Fruit fly (Drosophila melanogaster) whole organism, embryonic: Measurements from ENCODE around the gene CG6254.

Experiments used
- Antp ChIP-seq: fragments of 200-800 bp; sonication (Bioruptor generic); optimal IDR thresholded peaks from 3 replicates; lab custom pipeline; 2016; ENCODE audit warnings: missing biosample characterization, missing genetic modification characterization
- Atf3 ChIP-seq: fragments of 200-800 bp; sonication (Bioruptor generic); optimal IDR thresholded peaks from 3 replicates; lab custom pipeline; 2016; ENCODE audit warnings: missing biosample characterization, missing genetic modification characterization
- CG10431 ChIP-seq: fragments of 200-800 bp; sonication (Bioruptor generic); optimal IDR thresholded peaks from 3 replicates; lab custom pipeline; 2018; ENCODE audit warnings: missing biosample characterization, mild to moderate bottlenecking, missing genetic modification characterization
- CG10654 ChIP-seq: fragments of 200-800 bp; sonication (Bioruptor generic); optimal IDR thresholded peaks from 2 replicates; lab custom pipeline; 2016; ENCODE audit warnings: missing biosample characterization, missing genetic modification characterization
- CG11085 ChIP-seq: fragments of 200-800 bp; sonication (Bioruptor generic); IDR thresholded peaks from 2 replicates; pipeline ENCODE4 v1.3.6; 2022; ENCODE audit warnings: missing biosample characterization, missing genetic modification characterization
- CG11695 ChIP-seq: fragments of 200-800 bp; sonication (Bioruptor generic); IDR thresholded peaks from 3 replicates; pipeline ENCODE4 v1.3.6; 2022; ENCODE audit warnings: missing biosample characterization, missing genetic modification characterization
- CG12155 ChIP-seq: fragments of 200-800 bp; sonication (Bioruptor generic); optimal IDR thresholded peaks from 3 replicates; lab custom pipeline; 2016; ENCODE audit warnings: missing biosample characterization, missing genetic modification characterization
- CG16815 ChIP-seq: fragments of 200-800 bp; sonication (Bioruptor generic); optimal IDR thresholded peaks from 3 replicates; lab custom pipeline; 2017; ENCODE audit warnings: missing biosample characterization, mild to moderate bottlenecking, missing genetic modification characterization
- CG18599 ChIP-seq: fragments of 200-800 bp; sonication (Bioruptor generic); optimal IDR thresholded peaks from 3 replicates; lab custom pipeline; 2017; ENCODE audit warnings: missing biosample characterization, missing genetic modification characterization, mild to moderate bottlenecking, moderate library complexity, missing genetic modification reagents
- CG2116 ChIP-seq: fragments of 200-800 bp; sonication (Bioruptor generic); optimal IDR thresholded peaks from 3 replicates; lab custom pipeline; 2018; ENCODE audit warnings: missing biosample characterization, mild to moderate bottlenecking, missing genetic modification characterization
- CG2199 ChIP-seq: fragments of 200-800 bp; sonication (Bioruptor generic); IDR thresholded peaks from 3 replicates; pipeline ENCODE4 v1.3.6; 2022; ENCODE audit warnings: missing biosample characterization, missing genetic modification characterization
- CG31224 ChIP-seq: fragments of 200-800 bp; sonication (Bioruptor generic); IDR thresholded peaks from 2 replicates; pipeline ENCODE4 v1.3.6; 2022; ENCODE audit warnings: missing biosample characterization, missing genetic modification characterization
- CG3163 ChIP-seq: fragments of 200-800 bp; sonication (Bioruptor generic); optimal IDR thresholded peaks from 3 replicates; lab custom pipeline; 2016; ENCODE audit warnings: missing biosample characterization, missing genetic modification characterization
- CG32532 ChIP-seq: fragments of 200-800 bp; sonication (Bioruptor generic); IDR thresholded peaks from 2 replicates; pipeline ENCODE4 v1.3.6; 2022; ENCODE audit warnings: missing biosample characterization, missing genetic modification characterization
- CG3281 ChIP-seq: fragments of 200-800 bp; sonication (Bioruptor generic); optimal IDR thresholded peaks from 3 replicates; lab custom pipeline; 2017; ENCODE audit warnings: missing biosample characterization, mild to moderate bottlenecking, missing genetic modification characterization
- CG43689 ChIP-seq: fragments of 200-800 bp; sonication (Bioruptor generic); IDR thresholded peaks from 2 replicates; pipeline ENCODE4 v1.3.6; 2022; ENCODE audit warnings: missing biosample characterization, missing genetic modification characterization
- CG7271 ChIP-seq: fragments of 200-800 bp; sonication (Bioruptor generic); optimal IDR thresholded peaks from 2 replicates; lab custom pipeline; 2018; ENCODE audit warnings: missing biosample characterization, mild to moderate bottlenecking, missing genetic modification characterization, moderate library complexity
- CG9609 ChIP-seq: fragments of 200-800 bp; sonication (Bioruptor generic); optimal IDR thresholded peaks from 3 replicates; lab custom pipeline; 2016; ENCODE audit warnings: missing biosample characterization, missing genetic modification characterization
- CTCF ChIP-seq: fragments of 200-800 bp; sonication (Bioruptor generic); optimal IDR thresholded peaks from 2 replicates; lab custom pipeline; 2017; ENCODE audit warnings: missing biosample characterization, mild to moderate bottlenecking, missing genetic modification characterization, moderate library complexity
- Elba2 ChIP-seq: fragments of 200-800 bp; sonication (Bioruptor generic); optimal IDR thresholded peaks from 3 replicates; lab custom pipeline; 2016; ENCODE audit warnings: missing biosample characterization, missing genetic modification characterization
- Jarid2 ChIP-seq: fragments of 200-800 bp; sonication (Bioruptor generic); optimal IDR thresholded peaks from 3 replicates; lab custom pipeline; 2017; ENCODE audit warnings: mild to moderate bottlenecking, missing biosample characterization, missing genetic modification reagents, missing genetic modification characterization
- Max ChIP-seq: fragments of 200-800 bp; sonication (Bioruptor generic); optimal IDR thresholded peaks from 2 replicates; lab custom pipeline; 2016; ENCODE audit warnings: missing biosample characterization, mild to moderate bottlenecking, missing genetic modification characterization
- Med ChIP-seq: fragments of 200-800 bp; sonication (Bioruptor generic); peaks from one replicate; lab custom pipeline; 2016; ENCODE audit warnings: missing biosample characterization, missing genetic modification characterization, mild to moderate bottlenecking, inconsistent platforms, moderate library complexity
- Myb ChIP-seq: fragments of 200-800 bp; sonication (Bioruptor generic); optimal IDR thresholded peaks from 2 replicates; lab custom pipeline; 2016; ENCODE audit warnings: missing biosample characterization, missing genetic modification characterization
- Opbp ChIP-seq: fragments of 200-800 bp; sonication (Bioruptor generic); IDR thresholded peaks from 3 replicates; pipeline ENCODE4 v1.3.6; 2022; ENCODE audit warnings: missing biosample characterization, missing genetic modification characterization; ENCODE audit not compliant: partially characterized antibody
- Rx ChIP-seq: fragments of 200-800 bp; sonication (Bioruptor generic); IDR thresholded peaks from 2 replicates; pipeline ENCODE4 v1.3.6; 2022; ENCODE audit warnings: missing biosample characterization, missing genetic modification characterization
- Xbp1 ChIP-seq: fragments of 200-800 bp; sonication (Bioruptor generic); optimal IDR thresholded peaks from 3 replicates; lab custom pipeline; 2016; ENCODE audit warnings: missing biosample characterization, mild to moderate bottlenecking, missing genetic modification characterization
- ac ChIP-seq: fragments of 200-800 bp; sonication (Bioruptor generic); optimal IDR thresholded peaks from 3 replicates; lab custom pipeline; 2017; ENCODE audit warnings: missing biosample characterization, mild to moderate bottlenecking, missing genetic modification characterization
- bowl ChIP-seq: fragments of 200-800 bp; sonication (Bioruptor generic); IDR thresholded peaks from 2 replicates; pipeline ENCODE4 v1.3.6; 2022; ENCODE audit warnings: missing biosample characterization, missing genetic modification characterization
- cad ChIP-seq: fragments of >200 bp; optimal IDR thresholded peaks from 2 replicates; lab custom pipeline; 2017; ENCODE audit warnings: missing biosample characterization, missing genetic modification characterization
- danr ChIP-seq: fragments of 200-800 bp; sonication (Bioruptor generic); IDR thresholded peaks from 2 replicates; pipeline ENCODE4 v1.3.6; 2022; ENCODE audit warnings: missing biosample characterization, missing genetic modification characterization
- eyg ChIP-seq: fragments of 200-800 bp; sonication (Bioruptor generic); optimal IDR thresholded peaks from 3 replicates; lab custom pipeline; 2016; ENCODE audit warnings: missing biosample characterization, missing genetic modification characterization
- gcm ChIP-seq: fragments of 200-800 bp; sonication (Bioruptor generic); optimal IDR thresholded peaks from 2 replicates; lab custom pipeline; 2019; ENCODE audit warnings: missing biosample characterization, mild to moderate bottlenecking, missing genetic modification characterization, moderate library complexity
- grn ChIP-seq: fragments of 200-800 bp; sonication (Bioruptor generic); optimal IDR thresholded peaks from 3 replicates; lab custom pipeline; 2017; ENCODE audit warnings: missing biosample characterization, missing genetic modification characterization
- inv ChIP-seq: fragments of 200-800 bp; sonication (Bioruptor generic); IDR thresholded peaks from 2 replicates; pipeline ENCODE4 v1.3.6; 2022; ENCODE audit warnings: missing biosample characterization, missing genetic modification characterization; ENCODE audit not compliant: partially characterized antibody
- jing ChIP-seq: fragments of 200-800 bp; sonication (Bioruptor generic); optimal IDR thresholded peaks from 2 replicates; lab custom pipeline; 2018; ENCODE audit warnings: missing biosample characterization, mild to moderate bottlenecking, missing genetic modification characterization
- lbe ChIP-seq: fragments of 200-800 bp; sonication (Bioruptor generic); optimal IDR thresholded peaks from 2 replicates; lab custom pipeline; 2016; ENCODE audit warnings: missing biosample characterization, mild to moderate bottlenecking, missing genetic modification characterization
- nau ChIP-seq: fragments of 200-800 bp; sonication (Bioruptor generic); optimal IDR thresholded peaks from 3 replicates; lab custom pipeline; 2017; ENCODE audit warnings: missing biosample characterization, mild to moderate bottlenecking, missing genetic modification characterization, missing genetic modification reagents
- pho ChIP-seq: fragments of 200-800 bp; sonication (Bioruptor generic); optimal IDR thresholded peaks from 2 replicates; lab custom pipeline; 2016; ENCODE audit warnings: missing biosample characterization, missing genetic modification characterization
- pros ChIP-seq: fragments of 200-800 bp; sonication (Bioruptor generic); optimal IDR thresholded peaks from 3 replicates; lab custom pipeline; 2019; ENCODE audit warnings: missing biosample characterization, mild to moderate bottlenecking, missing genetic modification characterization, moderate library complexity
- pzg ChIP-seq: fragments of 200-800 bp; sonication (Bioruptor generic); optimal IDR thresholded peaks from 3 replicates; lab custom pipeline; 2018; ENCODE audit warnings: missing biosample characterization, mild to moderate bottlenecking, missing genetic modification characterization, moderate library complexity
- ro ChIP-seq: fragments of 200-800 bp; sonication (Bioruptor generic); IDR thresholded peaks from 2 replicates; pipeline ENCODE4 v1.3.6; 2022; ENCODE audit warnings: missing biosample characterization, missing genetic modification characterization
- row ChIP-seq: fragments of 200-800 bp; sonication (Bioruptor generic); IDR thresholded peaks from 3 replicates; pipeline ENCODE4 v1.3.6; 2022; ENCODE audit warnings: missing biosample characterization, missing genetic modification characterization
- sd ChIP-seq: fragments of 200-800 bp; sonication (Bioruptor generic); optimal IDR thresholded peaks from 3 replicates; lab custom pipeline; 2018; ENCODE audit warnings: missing biosample characterization, mild to moderate bottlenecking, missing genetic modification characterization, moderate library complexity
- sens ChIP-seq: fragments of 200-800 bp; sonication (Bioruptor generic); peaks from one replicate; lab custom pipeline; 2016; ENCODE audit warnings: missing biosample characterization, missing genetic modification characterization
- shn ChIP-seq: fragments of 200-800 bp; sonication (Bioruptor generic); optimal IDR thresholded peaks from 3 replicates; lab custom pipeline; 2016; ENCODE audit warnings: missing biosample characterization, missing genetic modification characterization
- slou ChIP-seq: fragments of 200-800 bp; sonication (Bioruptor generic); optimal IDR thresholded peaks from 3 replicates; lab custom pipeline; 2016; ENCODE audit warnings: missing biosample characterization, missing genetic modification characterization
- sob ChIP-seq: fragments of 200-800 bp; sonication (Bioruptor generic); IDR thresholded peaks from 2 replicates; pipeline ENCODE4 v1.3.6; 2022; ENCODE audit warnings: missing biosample characterization, missing genetic modification characterization
- sqz ChIP-seq: fragments of 200-800 bp; sonication (Bioruptor generic); optimal IDR thresholded peaks from 3 replicates; lab custom pipeline; 2018; ENCODE audit warnings: missing biosample characterization, mild to moderate bottlenecking, missing genetic modification characterization
- tna ChIP-seq: fragments of 200-800 bp; sonication (Bioruptor generic); IDR thresholded peaks from 2 replicates; pipeline ENCODE4 v1.3.6; 2022; ENCODE audit warnings: missing biosample characterization, missing genetic modification characterization; ENCODE audit not compliant: partially characterized antibody
- unc-4 ChIP-seq: fragments of 200-800 bp; sonication (Bioruptor generic); IDR thresholded peaks from 2 replicates; pipeline ENCODE4 v1.3.6; 2022; ENCODE audit warnings: missing biosample characterization, missing genetic modification characterization; ENCODE audit not compliant: partially characterized antibody
- z ChIP-seq: fragments of 200-800 bp; sonication (Bioruptor generic); IDR thresholded peaks from 3 replicates; pipeline ENCODE4 v1.3.6; 2022; ENCODE audit warnings: missing biosample characterization, missing genetic modification characterization

CG6254 gene

DNA sequence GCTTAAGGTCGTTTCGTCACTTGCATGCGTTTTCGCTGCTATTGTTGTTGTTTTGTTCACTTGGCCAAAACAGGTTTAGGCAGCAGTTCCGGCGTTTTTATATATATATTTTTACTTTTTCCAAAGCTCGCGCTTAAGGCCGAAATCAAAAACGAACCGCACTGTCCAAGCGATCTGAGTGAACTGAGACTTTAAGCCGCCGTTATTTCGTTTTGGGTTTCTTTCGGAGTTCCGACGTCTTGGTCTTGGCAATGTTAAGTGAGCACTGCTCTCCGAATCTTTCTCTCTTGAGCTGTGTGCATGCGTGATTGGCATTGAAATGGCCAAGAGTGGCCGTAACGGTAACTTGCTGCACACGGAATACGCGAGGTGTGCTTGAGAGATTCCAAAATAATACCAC lies 35.7 kb downstream of the CG6254 start, which contains the start of gene knk (continued):
- TF ChIP-seq slou (GFP tag; lab: Kevin White, UChicago) (no peak), sob (GFP tag; lab: Robert Waterston, UW) (0 out of 2 replicates have a peak, but pooled peaks have one; percentile 31), Opbp (GFP tag; lab: Robert Waterston, UW) (peak; percentile 33; the same call in 1 of the 3 replicates), z (GFP tag; lab: Robert Waterston, UW) (peak; percentile 75; the same call in 2 of the 3 replicates), Jarid2 (peak; percentile 44)

DNA sequence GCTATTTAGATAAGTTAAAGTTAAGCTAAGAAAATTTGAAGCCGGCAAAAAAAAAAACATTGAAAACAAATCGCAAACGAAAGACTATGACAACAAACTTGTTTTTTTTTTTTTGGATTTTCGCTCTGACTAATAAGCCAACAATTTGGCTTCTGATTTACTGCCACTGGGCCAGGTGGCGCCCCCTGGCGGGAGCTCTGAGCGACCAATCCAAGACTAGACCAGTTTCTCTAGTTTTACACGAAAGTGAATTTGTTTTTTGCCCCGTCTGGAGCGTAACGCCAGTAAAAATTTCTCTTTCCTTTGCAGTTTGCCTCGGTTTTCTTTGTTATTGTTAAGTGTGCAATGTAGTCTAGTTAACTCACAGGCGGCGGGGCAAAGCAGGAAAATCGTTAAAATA lies 36.4 kb downstream of the CG6254 start:
- TF ChIP-seq CG18599, result no peak
- no peak for TF ChIP-seq Max (GFP tag; lab: Kevin White, UChicago)
- TF ChIP-seq CG32532 (GFP tag; lab: Robert Waterston, UW), result no peak
- TF ChIP-seq Med, result peak; percentile 14
- TF ChIP-seq Xbp1, result no peak
- TF ChIP-seq ac, result no peak
- TF ChIP-seq CG16815 (GFP tag; lab: Kevin White, UChicago), result no peak
- no peak for TF ChIP-seq CG43689 (GFP tag; lab: Robert Waterston, UW)
- TF ChIP-seq CG9609 (GFP tag; lab: Kevin White, UChicago), result no peak
- no peak for TF ChIP-seq CG12155 (GFP tag; lab: Kevin White, UChicago)
- no peak for TF ChIP-seq inv (GFP tag; lab: Robert Waterston, UW)
- TF ChIP-seq gcm (GFP tag; lab: Kevin White, UChicago), result no peak
- TF ChIP-seq shn (GFP tag; lab: Kevin White, UChicago), result no peak
- no peak for TF ChIP-seq CG7271
- peak; percentile 49 for TF ChIP-seq sqz (GFP tag; lab: Kevin White, UChicago)
- TF ChIP-seq CG31224 (GFP tag; lab: Robert Waterston, UW), result no peak
- peak; percentile 84 for TF ChIP-seq sd (tag; lab: Kevin White, UChicago)
- no peak for TF ChIP-seq lbe (GFP tag; lab: Kevin White, UChicago)
- TF ChIP-seq ro, result no peak
- no peak for TF ChIP-seq cad
- no peak for TF ChIP-seq pros (GFP tag; lab: Kevin White, UChicago)
- TF ChIP-seq CG3163, result no peak
- no peak for TF ChIP-seq pho (GFP tag; lab: Kevin White, UChicago)
- TF ChIP-seq CG3281 (GFP tag; lab: Kevin White, UChicago), result no peak
- TF ChIP-seq CG2199, result no peak
- peak; percentile 53 for TF ChIP-seq CG10431
- TF ChIP-seq bowl (GFP tag; lab: Robert Waterston, UW), result no peak
- no peak for TF ChIP-seq row
- TF ChIP-seq Rx (GFP tag; lab: Robert Waterston, UW), result no peak
- no peak for TF ChIP-seq CG11695 (GFP tag; lab: Robert Waterston, UW)
- TF ChIP-seq CTCF (GFP tag; lab: Kevin White, UChicago), result peak; percentile 88
- TF ChIP-seq unc-4 (GFP tag; lab: Robert Waterston, UW), result no peak
- no peak for TF ChIP-seq Elba2 (GFP tag; lab: Kevin White, UChicago)
- TF ChIP-seq Myb, result no peak
- no peak for TF ChIP-seq CG10654
- no peak for TF ChIP-seq nau (GFP tag; lab: Kevin White, UChicago)
- TF ChIP-seq eyg (GFP tag; lab: Kevin White, UChicago), result no peak
- no peak for TF ChIP-seq jing
- TF ChIP-seq Antp, result no peak
- no peak for TF ChIP-seq CG11085
- no peak for TF ChIP-seq tna (GFP tag; lab: Robert Waterston, UW)
- TF ChIP-seq CG2116, result no peak
- TF ChIP-seq pzg (GFP tag; lab: Kevin White, UChicago), result no peak
- no peak for TF ChIP-seq Atf3 (GFP tag; lab: Kevin White, UChicago)
- TF ChIP-seq danr, result no peak
- TF ChIP-seq sens (GFP tag; lab: Kevin White, UChicago), result peak; percentile 39
- no peak for TF ChIP-seq grn
